Fruit fly (Drosophila melanogaster) whole organism, embryonic: ENCODE data around the gene CG10164.

Experiments used
- B-H2 ChIP-seq: fragments of 200-800 bp; sonication (Bioruptor generic); optimal IDR thresholded peaks from 2 replicates; lab custom pipeline; 2018; ENCODE audit warnings: missing biosample characterization, mild to moderate bottlenecking, missing genetic modification characterization
- CG10267 ChIP-seq: fragments of 200-800 bp; sonication (Bioruptor generic); optimal IDR thresholded peaks from 2 replicates; lab custom pipeline; 2018; ENCODE audit warnings: missing biosample characterization, mild to moderate bottlenecking, missing genetic modification characterization, moderate library complexity
- CG10274 ChIP-seq: fragments of 200-800 bp; sonication (Bioruptor generic); optimal IDR thresholded peaks from 3 replicates; lab custom pipeline; 2017; ENCODE audit warnings: missing biosample characterization, mild to moderate bottlenecking, missing genetic modification characterization
- CG11247 ChIP-seq: fragments of 200-800 bp; sonication (Bioruptor generic); IDR thresholded peaks from 2 replicates; pipeline ENCODE4 v1.3.6; 2022; ENCODE audit warnings: missing biosample characterization, missing genetic modification characterization
- CG11560 ChIP-seq: fragments of 200-800 bp; sonication (Bioruptor generic); IDR thresholded peaks from 3 replicates; pipeline ENCODE4 v1.3.6; 2022; ENCODE audit warnings: missing biosample characterization, missing genetic modification characterization
- CG11723 ChIP-seq: fragments of 200-800 bp; sonication (Bioruptor generic); optimal IDR thresholded peaks from 2 replicates; lab custom pipeline; 2017; ENCODE audit warnings: missing biosample characterization, mild to moderate bottlenecking, missing genetic modification characterization
- CG13296 ChIP-seq: fragments of 200-800 bp; sonication (Bioruptor generic); optimal IDR thresholded peaks from 3 replicates; lab custom pipeline; 2018; ENCODE audit warnings: missing biosample characterization, mild to moderate bottlenecking, missing genetic modification characterization
- CG14710 ChIP-seq: fragments of 200-800 bp; sonication (Bioruptor generic); optimal IDR thresholded peaks from 3 replicates; lab custom pipeline; 2019; ENCODE audit warnings: missing biosample characterization, mild to moderate bottlenecking, missing genetic modification characterization, moderate library complexity
- CG16815 ChIP-seq: fragments of 200-800 bp; sonication (Bioruptor generic); optimal IDR thresholded peaks from 3 replicates; lab custom pipeline; 2017; ENCODE audit warnings: missing biosample characterization, mild to moderate bottlenecking, missing genetic modification characterization
- CG17186 ChIP-seq: fragments of 200-800 bp; sonication (Bioruptor generic); optimal IDR thresholded peaks from 3 replicates; lab custom pipeline; 2017; ENCODE audit warnings: missing biosample characterization, missing genetic modification reagents, missing genetic modification characterization
- CG1832 ChIP-seq: fragments of 200-800 bp; sonication (Bioruptor generic); optimal IDR thresholded peaks from 2 replicates; lab custom pipeline; 2017; ENCODE audit warnings: missing biosample characterization, mild to moderate bottlenecking, missing genetic modification characterization, inconsistent platforms
- CG31388 ChIP-seq: fragments of 200-800 bp; sonication (Bioruptor generic); optimal IDR thresholded peaks from 2 replicates; lab custom pipeline; 2016; ENCODE audit warnings: missing biosample characterization, missing genetic modification characterization
- CG3163 ChIP-seq: fragments of 200-800 bp; sonication (Bioruptor generic); optimal IDR thresholded peaks from 3 replicates; lab custom pipeline; 2016; ENCODE audit warnings: missing biosample characterization, missing genetic modification characterization
- CG32772 ChIP-seq: fragments of 200-800 bp; sonication (Bioruptor generic); IDR thresholded peaks from 2 replicates; pipeline ENCODE4 v1.3.6; 2022; ENCODE audit warnings: missing biosample characterization, missing genetic modification characterization
- CG3726 ChIP-seq: fragments of 200-800 bp; sonication (Bioruptor generic); IDR thresholded peaks from 3 replicates; pipeline ENCODE4, ENCODE4 v1.3.6; 2022; ENCODE audit warnings: missing biosample characterization, missing genetic modification characterization
- CG4360 ChIP-seq: fragments of 200-800 bp; sonication (Bioruptor generic); IDR thresholded peaks from 2 replicates; pipeline ENCODE4 v1.3.6; 2022; ENCODE audit warnings: missing biosample characterization, missing genetic modification characterization
- CG4424 ChIP-seq: fragments of 200-800 bp; sonication (Bioruptor generic); optimal IDR thresholded peaks from 3 replicates; lab custom pipeline; 2016; ENCODE audit warnings: missing biosample characterization, missing genetic modification characterization
- CG5180 ChIP-seq: fragments of 200-800 bp; sonication (Bioruptor generic); optimal IDR thresholded peaks from 3 replicates; lab custom pipeline; 2017; ENCODE audit warnings: missing biosample characterization, missing genetic modification characterization, mild to moderate bottlenecking, moderate library complexity, missing genetic modification reagents
- CG6689 ChIP-seq: fragments of 200-800 bp; sonication (Bioruptor generic); IDR thresholded peaks from 2 replicates; pipeline ENCODE4 v1.3.6; 2022; ENCODE audit warnings: missing biosample characterization, missing genetic modification characterization
- CG7839 ChIP-seq: fragments of 200-800 bp; sonication (Bioruptor generic); optimal IDR thresholded peaks from 3 replicates; lab custom pipeline; 2018; ENCODE audit warnings: missing biosample characterization, mild to moderate bottlenecking, missing genetic modification characterization, moderate library complexity
- CTCF ChIP-seq: fragments of 200-800 bp; sonication (Bioruptor generic); optimal IDR thresholded peaks from 2 replicates; lab custom pipeline; 2017; ENCODE audit warnings: missing biosample characterization, mild to moderate bottlenecking, missing genetic modification characterization, moderate library complexity
- Doc3 ChIP-seq: fragments of 200-800 bp; sonication (Bioruptor generic); IDR thresholded peaks from 3 replicates; pipeline ENCODE4 v1.3.6; 2022; ENCODE audit warnings: missing biosample characterization, missing genetic modification characterization; ENCODE audit not compliant: partially characterized antibody
- Dref ChIP-seq: fragments of 200-800 bp; sonication (Bioruptor generic); IDR thresholded peaks from 2 replicates; pipeline ENCODE4 v1.3.6; 2022; ENCODE audit warnings: missing biosample characterization, missing genetic modification characterization
- MTF-1 ChIP-seq: fragments of 200-800 bp; sonication (Bioruptor generic); optimal IDR thresholded peaks from 2 replicates; lab custom pipeline; 2018; ENCODE audit warnings: missing biosample characterization, mild to moderate bottlenecking, missing genetic modification characterization, borderline replicate concordance
- Med ChIP-seq: fragments of 200-800 bp; sonication (Bioruptor generic); peaks from one replicate; lab custom pipeline; 2016; ENCODE audit warnings: missing biosample characterization, missing genetic modification characterization, mild to moderate bottlenecking, inconsistent platforms, moderate library complexity
- Meics ChIP-seq: fragments of 200-800 bp; sonication (Bioruptor generic); optimal IDR thresholded peaks from 2 replicates; lab custom pipeline; 2017; ENCODE audit warnings: missing biosample characterization, mild to moderate bottlenecking, missing genetic modification characterization
- NK7.1 ChIP-seq: fragments of 200-800 bp; sonication (Bioruptor generic); optimal IDR thresholded peaks from 3 replicates; lab custom pipeline; 2016; ENCODE audit warnings: missing biosample characterization, missing genetic modification characterization
- PHDP ChIP-seq: fragments of 200-800 bp; sonication (Bioruptor generic); optimal IDR thresholded peaks from 3 replicates; lab custom pipeline; 2018; ENCODE audit warnings: missing biosample characterization, mild to moderate bottlenecking, missing genetic modification characterization, moderate library complexity
- Trl ChIP-seq, 3 experiments: fragments of >200 bp in 2 of 3; fragments of 200-800 bp in 1 of 3; sonication (Bioruptor generic) in 1 of 3; optimal IDR thresholded peaks; 2 replicates in 1 of 3; 3 replicates in 2 of 3; lab custom pipeline; 2016 to 2017; ENCODE audit warnings: missing biosample characterization in 1 of 3, missing genetic modification characterization in 1 of 3
- Vsx1 ChIP-seq: fragments of 200-800 bp; sonication (Bioruptor generic); optimal IDR thresholded peaks from 2 replicates; lab custom pipeline; 2017; ENCODE audit warnings: missing biosample characterization, mild to moderate bottlenecking, missing genetic modification characterization, missing genetic modification reagents
- Xrp1 ChIP-seq: fragments of 200-800 bp; sonication (Bioruptor generic); IDR thresholded peaks from 2 replicates; pipeline ENCODE4 v1.3.6; 2022; ENCODE audit warnings: missing biosample characterization, missing genetic modification characterization
- abd-A ChIP-seq: fragments of 200-800 bp; sonication (Bioruptor generic); optimal IDR thresholded peaks from 3 replicates; lab custom pipeline; 2019; ENCODE audit warnings: missing biosample characterization, mild to moderate bottlenecking, missing genetic modification characterization, moderate library complexity
- al ChIP-seq: fragments of 200-800 bp; sonication (Bioruptor generic); IDR thresholded peaks from 2 replicates; pipeline ENCODE4 v1.3.6; 2022; ENCODE audit warnings: missing biosample characterization, missing genetic modification characterization
- btn ChIP-seq: fragments of 200-800 bp; sonication (Bioruptor generic); optimal IDR thresholded peaks from 2 replicates; lab custom pipeline; 2016; ENCODE audit warnings: missing biosample characterization, missing genetic modification characterization
- cato ChIP-seq: fragments of 200-800 bp; sonication (Bioruptor generic); optimal IDR thresholded peaks from 2 replicates; lab custom pipeline; 2016; ENCODE audit warnings: missing biosample characterization, missing genetic modification characterization, borderline replicate concordance
- caup ChIP-seq: fragments of 200-800 bp; sonication (Bioruptor generic); optimal IDR thresholded peaks from 3 replicates; lab custom pipeline; 2017; ENCODE audit warnings: missing biosample characterization, mild to moderate bottlenecking, missing genetic modification characterization, moderate library complexity; ENCODE audit not compliant: severe bottlenecking
- chn ChIP-seq: fragments of 200-800 bp; sonication (Bioruptor generic); optimal IDR thresholded peaks from 2 replicates; lab custom pipeline; 2016; ENCODE audit warnings: missing biosample characterization, missing genetic modification characterization
- da ChIP-seq: fragments of 200-800 bp; sonication (Bioruptor generic); optimal IDR thresholded peaks from 2 replicates; lab custom pipeline; 2016; ENCODE audit warnings: missing biosample characterization, missing genetic modification characterization
- dmrt99B ChIP-seq: fragments of 200-800 bp; sonication (Bioruptor generic); optimal IDR thresholded peaks from 2 replicates; lab custom pipeline; 2018; ENCODE audit warnings: missing biosample characterization, mild to moderate bottlenecking, missing genetic modification characterization, moderate library complexity
- dpn ChIP-seq, 2 experiments: fragments of 200-800 bp; sonication (Bioruptor generic); optimal IDR thresholded peaks; 3 replicates each; lab custom pipeline; 2016; ENCODE audit warnings: missing biosample characterization in 2 of 2, missing genetic modification characterization in 2 of 2
- gce ChIP-seq: fragments of 200-800 bp; sonication (Bioruptor generic); IDR thresholded peaks from 3 replicates; pipeline ENCODE4 v1.3.6; 2022; ENCODE audit warnings: missing biosample characterization, missing genetic modification characterization
- hkb ChIP-seq, 2 experiments: fragments of 200-800 bp in 1 of 2; fragments of >200 bp in 1 of 2; sonication (Bioruptor generic) in 1 of 2; IDR thresholded peaks in 1 of 2; optimal IDR thresholded peaks in 1 of 2; 2 replicates each; pipeline versions ENCODE4 v1.3.6 to Lab custom; 2017 to 2022; ENCODE audit warnings: missing biosample characterization in 1 of 2, missing genetic modification characterization in 1 of 2
- ind ChIP-seq: fragments of 200-800 bp; sonication (Bioruptor generic); optimal IDR thresholded peaks from 3 replicates; lab custom pipeline; 2016; ENCODE audit warnings: missing biosample characterization, missing genetic modification characterization
- knrl ChIP-seq: fragments of 200-800 bp; sonication (Bioruptor generic); IDR thresholded peaks from 3 replicates; pipeline ENCODE4 v1.3.6; 2022; ENCODE audit warnings: missing biosample characterization, missing genetic modification characterization; ENCODE audit not compliant: partially characterized antibody
- onecut ChIP-seq: fragments of 200-800 bp; sonication (Bioruptor generic); IDR thresholded peaks from 2 replicates; pipeline ENCODE4 v1.3.6; 2022; ENCODE audit warnings: missing biosample characterization, missing genetic modification characterization
- sd ChIP-seq: fragments of 200-800 bp; sonication (Bioruptor generic); optimal IDR thresholded peaks from 3 replicates; lab custom pipeline; 2018; ENCODE audit warnings: missing biosample characterization, mild to moderate bottlenecking, missing genetic modification characterization, moderate library complexity
- sim ChIP-seq: fragments of 200-800 bp; sonication (Bioruptor generic); IDR thresholded peaks from 2 replicates; pipeline ENCODE4 v1.3.6; 2022; ENCODE audit warnings: missing biosample characterization, missing genetic modification characterization
- so ChIP-seq: fragments of 200-800 bp; sonication (Bioruptor generic); IDR thresholded peaks from 3 replicates; pipeline ENCODE4 v1.3.6; 2022; ENCODE audit warnings: missing biosample characterization, missing genetic modification characterization
- sob ChIP-seq: fragments of 200-800 bp; sonication (Bioruptor generic); IDR thresholded peaks from 2 replicates; pipeline ENCODE4 v1.3.6; 2022; ENCODE audit warnings: missing biosample characterization, missing genetic modification characterization
- stc ChIP-seq: fragments of 200-800 bp; sonication (Bioruptor generic); IDR thresholded peaks from 2 replicates; pipeline ENCODE4 v1.3.6; 2022; ENCODE audit warnings: missing biosample characterization, missing genetic modification characterization
- twi ChIP-seq: fragments of 200-800 bp; optimal IDR thresholded peaks from 2 replicates; lab custom pipeline; 2019; ENCODE audit warnings: missing biosample characterization, mild to moderate bottlenecking, missing genetic modification characterization, moderate library complexity

Gene CG10164

dm6 chr3R:23526069-23526468, 30.7 kb downstream of the CG10164 start (continued):
- peak; percentile 33 for TF ChIP-seq CG7839 (tag; lab: Kevin White, UChicago)
- no peak for TF ChIP-seq da (GFP tag; lab: Kevin White, UChicago)
- TF ChIP-seq CG11560 (tag; lab: Robert Waterston, UW): no peak
- peak; percentile 27 for TF ChIP-seq ind (GFP tag; lab: Kevin White, UChicago)
- TF ChIP-seq CG31388 (GFP tag; lab: Kevin White, UChicago): no peak
- no peak for TF ChIP-seq CG17186 (GFP tag; lab: Kevin White, UChicago)
- no peak for TF ChIP-seq CG10274 (GFP tag; lab: Kevin White, UChicago)
- TF ChIP-seq cato (GFP tag; lab: Kevin White, UChicago): no peak
- no peak for TF ChIP-seq btn (GFP tag; lab: Kevin White, UChicago)
- TF ChIP-seq CG32772 (GFP tag; lab: Robert Waterston, UW): no peak
- TF ChIP-seq Trl (optimal IDR thresholded peaks at IDR 0.05; lab: Kevin White, UChicago): no peak
- TF ChIP-seq Trl (GFP tag; optimal IDR thresholded peaks at IDR 0.05; lab: Kevin White, UChicago): peak; percentile 23
- no peak for TF ChIP-seq so (GFP tag; lab: Robert Waterston, UW)
- no peak for TF ChIP-seq hkb (optimal IDR thresholded peaks at IDR 0.05; lab: Kevin White, UChicago)
- TF ChIP-seq hkb (GFP tag; IDR thresholded peaks at IDR 0.05; lab: Robert Waterston, UW): no peak
- no peak for TF ChIP-seq abd-A (tag; lab: Kevin White, UChicago)
- TF ChIP-seq CG14710 (tag; lab: Kevin White, UChicago): no peak
- peak; percentile 12 for TF ChIP-seq CG5180 (GFP tag; lab: Kevin White, UChicago)
- TF ChIP-seq twi (tag; lab: Kevin White, UChicago): no peak
- TF ChIP-seq Doc3: no peak
- no peak for TF ChIP-seq CG6689
- no peak for TF ChIP-seq CG4360 (GFP tag; lab: Robert Waterston, UW)
- TF ChIP-seq CG4424: no peak
- no peak for TF ChIP-seq Xrp1 (GFP tag; lab: Robert Waterston, UW)
- TF ChIP-seq Meics: peak; percentile 13
- no peak for TF ChIP-seq CG10267 (tag; lab: Kevin White, UChicago)
- TF ChIP-seq dpn (GFP tag; optimal IDR thresholded peaks at IDR 0.05; lab: Kevin White, UChicago): no peak
- peak; percentile 82 for TF ChIP-seq Med (GFP tag; lab: Kevin White, UChicago)
- no peak for TF ChIP-seq CG3163 (GFP tag; lab: Kevin White, UChicago)
- TF ChIP-seq sd (tag; lab: Kevin White, UChicago): peak; percentile 57
- no peak for TF ChIP-seq sim (GFP tag; lab: Robert Waterston, UW)
- TF ChIP-seq Vsx1 (GFP tag; lab: Kevin White, UChicago): peak; percentile 27
- no peak for TF ChIP-seq chn (GFP tag; lab: Kevin White, UChicago)
- no peak for TF ChIP-seq MTF-1
- peak; percentile 51 for TF ChIP-seq sob (GFP tag; lab: Robert Waterston, UW)
- no peak for TF ChIP-seq gce
- no peak for TF ChIP-seq caup (GFP tag; lab: Kevin White, UChicago)
- TF ChIP-seq NK7.1: no peak
- TF ChIP-seq al (GFP tag; lab: Robert Waterston, UW): no peak
- TF ChIP-seq CG3726 (GFP tag; lab: Robert Waterston, UW): no peak
- TF ChIP-seq PHDP (tag; lab: Kevin White, UChicago): no peak
- 0 out of 2 replicates have a peak, but pooled peaks have one; percentile 41 for TF ChIP-seq CG11247 (GFP tag; lab: Robert Waterston, UW)
- TF ChIP-seq CG16815 (GFP tag; lab: Kevin White, UChicago): no peak
- TF ChIP-seq CG1832 (GFP tag; lab: Kevin White, UChicago): no peak
- TF ChIP-seq onecut (GFP tag; lab: Robert Waterston, UW): peak; percentile 65
- TF ChIP-seq CTCF (GFP tag; lab: Kevin White, UChicago): no peak
- no peak for TF ChIP-seq CG13296 (GFP tag; lab: Kevin White, UChicago)
- TF ChIP-seq knrl (GFP tag; lab: Robert Waterston, UW): no peak
- TF ChIP-seq dmrt99B (tag; lab: Kevin White, UChicago): peak; percentile 27
- no peak for TF ChIP-seq Dref (GFP tag; lab: Robert Waterston, UW)
- TF ChIP-seq B-H2 (GFP tag; lab: Kevin White, UChicago): no peak
- TF ChIP-seq CG11723 (GFP tag; lab: Kevin White, UChicago): no peak
- no peak for TF ChIP-seq stc (GFP tag; lab: Robert Waterston, UW)
